Fruit fly (Drosophila melanogaster) whole organism, adult: ENCODE results near the gene Crys.

Source experiments
- CG11617 ChIP-seq: fragments of 200-800 bp; sonication (Bioruptor generic); optimal IDR thresholded peaks from 2 replicates; lab custom pipeline; 2017; ENCODE audit warnings: mild to moderate bottlenecking, missing biosample characterization, missing genetic modification reagents, missing genetic modification characterization
- CG12768 ChIP-seq: fragments of 200-800 bp; sonication (Bioruptor generic); optimal IDR thresholded peaks from 2 replicates; lab custom pipeline; 2017; ENCODE audit warnings: missing biosample characterization, missing genetic modification characterization, mild to moderate bottlenecking, moderate library complexity, missing genetic modification reagents
- CG14711 ChIP-seq: fragments of 200-800 bp; sonication (Bioruptor generic); optimal IDR thresholded peaks from 2 replicates; lab custom pipeline; 2018; ENCODE audit warnings: missing biosample characterization, mild to moderate bottlenecking, missing genetic modification characterization, moderate library complexity
- CG1620 ChIP-seq: fragments of 200-800 bp; sonication (Bioruptor generic); optimal IDR thresholded peaks from 2 replicates; lab custom pipeline; 2016; ENCODE audit warnings: missing biosample characterization, missing genetic modification characterization
- CG33017 ChIP-seq: fragments of 200-800 bp; sonication (Bioruptor generic); optimal IDR thresholded peaks from 2 replicates; lab custom pipeline; 2018; ENCODE audit warnings: missing biosample characterization, mild to moderate bottlenecking, missing genetic modification characterization, moderate library complexity
- CG5204 ChIP-seq: fragments of 200-800 bp; sonication (Bioruptor generic); optimal IDR thresholded peaks from 2 replicates; lab custom pipeline; 2016; ENCODE audit warnings: missing biosample characterization, missing genetic modification characterization
- CG7045 ChIP-seq: fragments of 200-800 bp; sonication (Bioruptor generic); optimal IDR thresholded peaks from 2 replicates; lab custom pipeline; 2017; ENCODE audit warnings: missing biosample characterization, mild to moderate bottlenecking, missing genetic modification characterization
- CG7101 ChIP-seq: fragments of 200-800 bp; sonication (Bioruptor generic); optimal IDR thresholded peaks from 2 replicates; lab custom pipeline; 2018; ENCODE audit warnings: missing biosample characterization, mild to moderate bottlenecking, missing genetic modification characterization, moderate library complexity
- Clk ChIP-seq: fragments of 200-800 bp; sonication (Bioruptor generic); optimal IDR thresholded peaks from 2 replicates; lab custom pipeline; 2017; ENCODE audit warnings: missing biosample characterization, missing genetic modification characterization
- Crg-1 ChIP-seq: fragments of 200-800 bp; sonication (Bioruptor generic); optimal IDR thresholded peaks from 2 replicates; lab custom pipeline; 2016; ENCODE audit warnings: missing biosample characterization, missing genetic modification characterization
- Hr96 ChIP-seq: fragments of 200-800 bp; sonication (Bioruptor generic); optimal IDR thresholded peaks from 2 replicates; lab custom pipeline; 2016; ENCODE audit warnings: missing biosample characterization, missing genetic modification characterization
- Mnt ChIP-seq: fragments of 200-800 bp; sonication (Bioruptor generic); optimal IDR thresholded peaks from 2 replicates; lab custom pipeline; 2016; ENCODE audit warnings: missing biosample characterization, mild to moderate bottlenecking, missing genetic modification characterization
- bab1 ChIP-seq: fragments of 200-800 bp; sonication (Bioruptor generic); optimal IDR thresholded peaks from 3 replicates; lab custom pipeline; 2019; ENCODE audit warnings: missing biosample characterization, mild to moderate bottlenecking, missing genetic modification characterization, moderate library complexity
- cic ChIP-seq: fragments of 200-800 bp; sonication (Bioruptor generic); optimal IDR thresholded peaks from 2 replicates; lab custom pipeline; 2017; ENCODE audit warnings: missing biosample characterization, mild to moderate bottlenecking, missing genetic modification characterization, moderate library complexity
- cnc ChIP-seq, 2 experiments: fragments of >200 bp; optimal IDR thresholded peaks; 2 replicates each; lab custom pipeline; 2017
- kay ChIP-seq: fragments of 200-800 bp; sonication (Bioruptor generic); peaks from one replicate; lab custom pipeline; 2016; ENCODE audit warnings: missing biosample characterization, missing genetic modification characterization, borderline replicate concordance
- ovo ChIP-seq: fragments of 200-800 bp; sonication (Bioruptor generic); optimal IDR thresholded peaks from 2 replicates; lab custom pipeline; 2016; ENCODE audit warnings: missing biosample characterization, missing genetic modification characterization
- pad ChIP-seq: fragments of 200-800 bp; sonication (Bioruptor generic); optimal IDR thresholded peaks from 3 replicates; lab custom pipeline; 2017; ENCODE audit warnings: missing biosample characterization, missing genetic modification characterization, mild to moderate bottlenecking, moderate library complexity, missing genetic modification reagents
- tj ChIP-seq: fragments of 200-800 bp; sonication (Bioruptor generic); optimal IDR thresholded peaks from 3 replicates; lab custom pipeline; 2017; ENCODE audit warnings: missing biosample characterization, mild to moderate bottlenecking, missing genetic modification characterization, moderate library complexity
- toe ChIP-seq: fragments of 200-800 bp; sonication (Bioruptor generic); optimal IDR thresholded peaks from 2 replicates; lab custom pipeline; 2016; ENCODE audit warnings: missing biosample characterization, missing genetic modification characterization

Gene Crys

DNA sequence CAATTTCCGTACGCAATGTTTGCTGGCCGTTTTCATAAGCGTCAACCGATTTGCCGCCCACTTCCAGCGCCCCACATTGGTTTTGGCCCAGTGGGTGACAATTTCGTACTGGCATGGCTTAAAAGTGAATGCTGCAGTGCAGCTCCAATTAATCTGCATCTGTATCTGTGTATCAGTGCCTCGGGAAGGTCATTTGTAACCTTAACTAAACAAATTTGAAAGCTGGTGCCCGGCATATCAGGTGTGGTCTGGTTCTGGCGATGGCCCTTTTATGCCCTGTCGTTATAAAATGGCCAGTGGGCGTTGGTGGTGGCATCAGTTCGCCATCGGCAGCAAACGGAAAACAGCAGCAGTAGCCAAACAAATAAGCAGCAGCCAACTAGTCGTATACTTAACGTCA, at the start of gene Crys:
Gene Crys (plus strand): TSS at position 301 of the 400 bp plus-strand sequence.
- TF ChIP-seq CG14711 (tag; lab: Kevin White, UChicago) (no peak), Hr96 (GFP tag; lab: Kevin White, UChicago) (no peak), bab1 (GFP tag; lab: Kevin White, UChicago) (no peak), CG33017 (tag; lab: Kevin White, UChicago) (no peak), CG12768 (GFP tag; lab: Kevin White, UChicago) (no peak), ovo (GFP tag; lab: Kevin White, UChicago) (no peak), tj (no peak), CG11617 (GFP tag; lab: Kevin White, UChicago) (no peak), CG5204 (no peak), Crg-1 (GFP tag; lab: Kevin White, UChicago) (no peak), Mnt (GFP tag; lab: Kevin White, UChicago) (no peak), toe (no peak), pad (GFP tag; lab: Kevin White, UChicago) (no peak), cnc (optimal IDR thresholded peaks at IDR 0.05; lab: Kevin White, UChicago) (no peak), CG7101 (tag; lab: Kevin White, UChicago) (no peak), Clk (GFP tag; lab: Kevin White, UChicago) (no peak), CG1620 (GFP tag; lab: Kevin White, UChicago) (no peak), kay (GFP tag; lab: Kevin White, UChicago) (no peak), CG7045 (GFP tag; lab: Kevin White, UChicago) (no peak), cic (GFP tag; lab: Kevin White, UChicago) (no peak)

- TF ChIP-seq CG33017 (tag; lab: Kevin White, UChicago) (no peak), Clk (GFP tag; lab: Kevin White, UChicago) (no peak), CG5204 (no peak), toe (no peak)
These were observed 41.4 kb upstream of the Crys start for dm6 chr2L:11902483-11902882.

dm6 chr2L:11903335-11903734, 40.6 kb upstream of the Crys start:
- TF ChIP-seq cic (GFP tag; lab: Kevin White, UChicago): no peak
- no peak for TF ChIP-seq CG11617 (GFP tag; lab: Kevin White, UChicago)
- no peak for TF ChIP-seq Crg-1 (GFP tag; lab: Kevin White, UChicago)
- no peak for TF ChIP-seq pad (GFP tag; lab: Kevin White, UChicago)
- TF ChIP-seq CG7045 (GFP tag; lab: Kevin White, UChicago): no peak
- TF ChIP-seq bab1 (GFP tag; lab: Kevin White, UChicago): no peak

DNA sequence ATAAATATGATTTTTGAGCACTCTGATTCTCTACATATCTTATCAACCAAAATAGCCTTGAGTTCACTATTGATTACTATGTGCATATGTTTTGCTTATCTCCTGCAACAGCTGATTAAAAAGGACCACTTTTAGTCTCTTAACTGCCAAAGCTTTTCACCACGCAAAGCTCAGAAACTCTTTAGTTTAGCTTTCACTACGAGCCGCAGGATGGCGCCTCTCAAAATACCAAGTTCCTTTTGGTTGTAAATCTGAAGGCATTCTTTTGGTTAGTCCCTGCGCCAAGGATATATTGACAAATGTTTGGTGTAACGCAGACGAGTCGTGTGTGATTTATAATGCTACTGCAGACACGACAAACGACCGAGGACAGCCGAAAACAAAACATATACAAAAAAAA, 39.7 kb upstream of the Crys start:
- no peak for TF ChIP-seq bab1 (GFP tag; lab: Kevin White, UChicago)
- TF ChIP-seq CG14711 (tag; lab: Kevin White, UChicago): no peak
- TF ChIP-seq CG7045 (GFP tag; lab: Kevin White, UChicago): no peak
- TF ChIP-seq cnc (optimal IDR thresholded peaks at IDR 0.05; lab: Kevin White, UChicago): no peak
- no peak for TF ChIP-seq Clk (GFP tag; lab: Kevin White, UChicago)
- no peak for TF ChIP-seq kay (GFP tag; lab: Kevin White, UChicago)
- TF ChIP-seq CG5204: no peak
- TF ChIP-seq Hr96 (GFP tag; lab: Kevin White, UChicago): no peak
- TF ChIP-seq CG12768 (GFP tag; lab: Kevin White, UChicago): no peak
- TF ChIP-seq CG33017 (tag; lab: Kevin White, UChicago): no peak
- no peak for TF ChIP-seq CG11617 (GFP tag; lab: Kevin White, UChicago)
- TF ChIP-seq pad (GFP tag; lab: Kevin White, UChicago): no peak
- TF ChIP-seq cic (GFP tag; lab: Kevin White, UChicago): no peak
- no peak for TF ChIP-seq Crg-1 (GFP tag; lab: Kevin White, UChicago)
- TF ChIP-seq CG1620 (GFP tag; lab: Kevin White, UChicago): no peak
- no peak for TF ChIP-seq CG7101 (tag; lab: Kevin White, UChicago)

DNA sequence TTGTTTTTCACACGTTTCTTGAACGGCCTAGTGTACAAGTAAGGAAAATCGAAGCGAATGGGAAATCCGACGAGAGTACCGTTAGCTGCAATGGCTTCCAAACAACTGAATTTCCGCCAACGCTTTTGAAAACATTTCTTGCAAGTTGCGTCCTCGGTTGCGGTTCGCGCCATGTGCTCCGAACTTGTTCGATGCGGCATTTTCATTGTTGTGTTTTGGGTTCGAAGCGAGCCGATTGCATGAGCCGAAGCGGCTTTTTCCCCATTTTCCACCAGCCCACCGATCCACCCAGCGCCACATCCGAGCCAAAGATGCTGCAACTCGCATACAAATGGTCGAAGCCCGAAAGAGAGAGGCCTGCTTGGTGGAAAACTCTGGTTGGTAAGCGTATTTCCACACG, 15.5 kb upstream of the Crys start, which contains the start of gene Pde1c:
Gene Pde1c (minus strand): TSS at position 109 of the 400 bp plus-strand sequence.
- TF ChIP-seq CG11617 (GFP tag; lab: Kevin White, UChicago): no peak
- no peak for TF ChIP-seq Clk (GFP tag; lab: Kevin White, UChicago)
- no peak for TF ChIP-seq CG5204
- peak; percentile 42 for TF ChIP-seq Mnt (GFP tag; lab: Kevin White, UChicago)
- TF ChIP-seq CG7101 (tag; lab: Kevin White, UChicago): no peak
- TF ChIP-seq ovo (GFP tag; lab: Kevin White, UChicago): no peak

DNA sequence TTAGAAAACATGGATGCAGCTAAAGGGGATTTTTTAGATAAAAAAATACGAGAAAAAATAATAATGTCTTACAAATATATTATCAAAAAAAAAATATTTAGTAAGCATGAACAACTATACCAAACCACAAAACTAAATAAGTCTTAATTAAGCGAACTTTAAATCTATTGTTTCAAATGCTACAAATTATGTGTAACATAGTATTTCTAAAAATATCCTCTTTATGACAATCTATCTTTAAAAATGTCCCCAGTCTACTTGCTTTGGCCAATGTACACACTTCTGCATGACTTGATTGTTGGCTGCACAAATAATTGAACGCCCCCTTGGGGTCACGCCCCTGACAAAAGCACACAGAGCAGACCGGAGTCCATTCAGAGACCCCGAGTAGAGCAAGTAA, 12.3 kb upstream of the Crys start:
- TF ChIP-seq CG1620 (GFP tag; lab: Kevin White, UChicago): no peak
- TF ChIP-seq CG11617 (GFP tag; lab: Kevin White, UChicago): no peak
- TF ChIP-seq cnc (optimal IDR thresholded peaks at IDR 0.05; lab: Kevin White, UChicago): no peak
- no peak for TF ChIP-seq kay (GFP tag; lab: Kevin White, UChicago)
- no peak for TF ChIP-seq CG7101 (tag; lab: Kevin White, UChicago)
- no peak for TF ChIP-seq ovo (GFP tag; lab: Kevin White, UChicago)
- TF ChIP-seq CG7045 (GFP tag; lab: Kevin White, UChicago): no peak
- no peak for TF ChIP-seq toe
- TF ChIP-seq Hr96 (GFP tag; lab: Kevin White, UChicago): no peak
- no peak for TF ChIP-seq pad (GFP tag; lab: Kevin White, UChicago)
- no peak for TF ChIP-seq CG5204
